Worm (Caenorhabditis elegans): ENCODE data around the gene srw-66.

srw-66 gene

DNA sequence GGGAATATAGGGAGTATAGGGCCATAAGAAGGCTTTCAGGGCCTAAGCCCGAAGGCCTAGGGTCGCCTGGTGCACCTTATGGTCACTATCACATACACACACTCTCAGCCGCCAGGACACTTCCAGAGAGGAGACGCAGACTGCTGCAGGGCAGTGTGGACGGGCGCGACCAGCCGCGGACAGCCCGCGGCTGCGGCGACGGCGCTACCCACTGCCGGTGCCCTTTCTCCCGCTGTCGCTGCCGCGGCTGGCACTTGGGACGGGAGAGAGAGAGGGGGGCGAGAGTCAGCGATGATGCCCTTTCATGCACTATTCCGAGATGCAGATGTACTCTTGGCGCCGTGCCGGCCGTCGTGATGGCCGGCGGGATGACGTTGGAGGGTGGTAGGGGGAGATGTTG lies 33.9 kb downstream of the srw-66 start:
- TF ChIP-seq nhr-77 (tag; optimal IDR thresholded peaks at IDR 0.05) = no peak
- no peak for TF ChIP-seq sea-2 (GFP tag; optimal IDR thresholded peaks at IDR 0.05)
- peak; percentile 72 for TF ChIP-seq nhr-23 (tag; optimal IDR thresholded peaks at IDR 0.05)
- TF ChIP-seq lsy-12 (tag; optimal IDR thresholded peaks at IDR 0.05) = peak; percentile 79
- no peak for TF ChIP-seq fkh-2 (tag; optimal IDR thresholded peaks at IDR 0.05)
- no peak for TF ChIP-seq unc-39 (tag; optimal IDR thresholded peaks at IDR 0.05)
- peak; percentile 24 for TF ChIP-seq jun-1 (tag; optimal IDR thresholded peaks at IDR 0.05)
- TF ChIP-seq unc-62 (GFP tag; optimal IDR thresholded peaks at IDR 0.05) = peak; percentile 77
- TF ChIP-seq mml-1 (tag; optimal IDR thresholded peaks at IDR 0.05) = no peak
- no peak for TF ChIP-seq ztf-4 (tag; optimal IDR thresholded peaks at IDR 0.05)
- TF ChIP-seq elt-1 (tag; optimal IDR thresholded peaks at IDR 0.05) = peak; percentile 52
- TF ChIP-seq nhr-11 (tag; optimal IDR thresholded peaks at IDR 0.05) = peak; percentile 10
- TF ChIP-seq ceh-9 (tag; optimal IDR thresholded peaks at IDR 0.05) = no peak
- no peak for TF ChIP-seq egl-5 (tag; optimal IDR thresholded peaks at IDR 0.05)
- TF ChIP-seq ceh-82 (tag; optimal IDR thresholded peaks at IDR 0.05) = peak; percentile 15
- no peak for TF ChIP-seq egl-27 (tag; optimal IDR thresholded peaks at IDR 0.05)
- TF ChIP-seq skn-1 (tag; optimal IDR thresholded peaks at IDR 0.05) = peak; percentile 24
- peak; percentile 19 for TF ChIP-seq nhr-43 (tag; optimal IDR thresholded peaks at IDR 0.05; ENCODE audit: poor library complexity, severe bottlenecking)
- no peak for TF ChIP-seq pqm-1 (tag; optimal IDR thresholded peaks at IDR 0.05)
- peak; percentile 43 for TF ChIP-seq nhr-25 (tag; optimal IDR thresholded peaks at IDR 0.05)
- TF ChIP-seq aly-2 (tag; optimal IDR thresholded peaks at IDR 0.05) = no peak
- no peak for TF ChIP-seq ceh-16 (tag; optimal IDR thresholded peaks at IDR 0.05)
- TF ChIP-seq nhr-76 (tag; optimal IDR thresholded peaks at IDR 0.05) = no peak
- TF ChIP-seq zag-1 (tag; optimal IDR thresholded peaks at IDR 0.05) = no peak
- TF ChIP-seq snpc-4 (tag; optimal IDR thresholded peaks at IDR 0.05) = no peak
- TF ChIP-seq fkh-10 (GFP tag; optimal IDR thresholded peaks at IDR 0.05) = no peak
- no peak for TF ChIP-seq nhr-67 (tag; optimal IDR thresholded peaks at IDR 0.05)
- TF ChIP-seq lin-15B (tag; optimal IDR thresholded peaks at IDR 0.05) = peak; percentile 18
- TF ChIP-seq ama-1 (optimal IDR thresholded peaks at IDR 0.05) = no peak
- TF ChIP-seq elt-3 (tag; optimal IDR thresholded peaks at IDR 0.05) = peak in 1 of 3 experiments; percentile 74
- peak; percentile 78 for TF ChIP-seq hmg-11 (tag; optimal IDR thresholded peaks at IDR 0.05)
- peak; percentile 88 for TF ChIP-seq lin-39 (tag; optimal IDR thresholded peaks at IDR 0.05)
- no peak for TF ChIP-seq nhr-12 (tag; optimal IDR thresholded peaks at IDR 0.05)
- TF ChIP-seq daf-12 (tag; optimal IDR thresholded peaks at IDR 0.05) = peak; percentile 73
- no peak for TF ChIP-seq nhr-237 (tag; optimal IDR thresholded peaks at IDR 0.05)
- peak; percentile 40 for TF ChIP-seq pha-4 (tag; optimal IDR thresholded peaks at IDR 0.05)
- peak; percentile 32 for TF ChIP-seq R02D3.7 (tag; optimal IDR thresholded peaks at IDR 0.05)
- TF ChIP-seq eor-1 (tag; optimal IDR thresholded peaks at IDR 0.05) = no peak
- TF ChIP-seq nhr-28 (tag; optimal IDR thresholded peaks at IDR 0.05) = no peak
- no peak for TF ChIP-seq ZK546.5 (tag; optimal IDR thresholded peaks at IDR 0.05)
- TF ChIP-seq ceh-28 (tag; optimal IDR thresholded peaks at IDR 0.05) = peak; percentile 47
- peak; percentile 11 for TF ChIP-seq elt-2 (tag; optimal IDR thresholded peaks at IDR 0.05)
- TF ChIP-seq ztf-11 (tag; optimal IDR thresholded peaks at IDR 0.05) = no peak
- TF ChIP-seq mdl-1 (tag; optimal IDR thresholded peaks at IDR 0.05) = peak; percentile 16
- peak; percentile 78 for TF ChIP-seq nfya-1 (tag; optimal IDR thresholded peaks at IDR 0.05; ENCODE audit: insufficient read depth)
- no peak for TF ChIP-seq fos-1 (tag; optimal IDR thresholded peaks at IDR 0.05)
- peak; percentile 52 for TF ChIP-seq tbx-2 (tag; optimal IDR thresholded peaks at IDR 0.05)

DNA sequence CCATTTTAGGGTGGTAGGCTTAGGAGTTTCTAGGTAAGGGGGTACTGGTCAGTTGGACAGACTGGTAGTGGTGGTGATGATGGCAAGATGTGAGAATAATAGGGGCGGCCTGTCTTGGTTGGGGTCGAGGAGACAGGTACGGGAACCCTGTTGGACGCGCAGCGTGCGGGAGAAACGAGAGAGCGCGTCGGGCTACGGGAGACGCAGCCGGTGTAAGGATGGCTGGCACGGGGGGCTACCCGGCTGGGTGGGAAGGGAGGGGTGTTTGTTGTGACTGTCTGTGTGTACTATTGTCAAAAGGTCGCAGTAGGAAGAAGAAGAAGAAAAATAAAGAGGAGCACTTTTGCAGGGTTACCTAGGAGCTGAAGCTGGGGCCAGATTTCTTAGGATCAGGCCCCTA lies 35.2 kb downstream of the srw-66 start:
- TF ChIP-seq nhr-25 (tag; optimal IDR thresholded peaks at IDR 0.05) (peak; percentile 36), ZK546.5 (tag; optimal IDR thresholded peaks at IDR 0.05) (no peak), aly-2 (tag; optimal IDR thresholded peaks at IDR 0.05) (no peak), sea-2 (GFP tag; optimal IDR thresholded peaks at IDR 0.05) (peak; percentile 19), lsy-12 (tag; optimal IDR thresholded peaks at IDR 0.05) (peak; percentile 54), elt-2 (tag; optimal IDR thresholded peaks at IDR 0.05) (no peak), nhr-23 (tag; optimal IDR thresholded peaks at IDR 0.05) (peak; percentile 58), egl-27 (tag; optimal IDR thresholded peaks at IDR 0.05) (no peak), pha-4 (tag; optimal IDR thresholded peaks at IDR 0.05) (peak; percentile 21), skn-1 (tag; optimal IDR thresholded peaks at IDR 0.05) (no peak), fos-1 (tag; optimal IDR thresholded peaks at IDR 0.05) (no peak), nhr-67 (tag; optimal IDR thresholded peaks at IDR 0.05) (no peak), unc-62 (GFP tag; optimal IDR thresholded peaks at IDR 0.05) (no peak), elt-1 (tag; optimal IDR thresholded peaks at IDR 0.05) (peak; percentile 5)

All from whole organism, L3 larva.